Worm (Caenorhabditis elegans): ENCODE results near the gene str-264.
A peak's percentile ranks its signal among the peaks of the same experiment; 100 is the strongest.

str-264 gene

DNA sequence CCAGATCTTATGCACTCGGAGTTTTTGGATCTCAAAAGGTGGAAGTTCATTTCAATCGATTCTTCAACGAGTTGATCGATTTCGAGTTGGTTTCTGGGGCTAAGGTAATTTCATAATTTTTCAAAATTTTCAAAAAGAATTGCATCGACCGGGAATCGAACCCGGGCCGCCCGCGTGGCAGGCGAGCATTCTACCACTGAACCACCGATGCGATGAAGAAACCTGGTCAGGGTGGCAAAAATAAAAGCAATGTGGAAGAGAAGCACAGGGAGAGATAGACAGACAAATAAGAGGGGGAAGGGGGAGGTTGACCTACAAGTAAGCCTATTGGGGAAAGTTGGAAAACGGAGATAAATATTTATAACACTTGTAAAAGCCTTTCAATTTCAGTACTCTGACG is 12.7 kb upstream of the str-264 start (continued):
- TF ChIP-seq hrde-1 (tag; optimal IDR thresholded peaks at IDR 0.05; ENCODE audit: borderline replicate concordance) (no peak), Y56A3A.18 (GFP tag; IDR thresholded peaks at IDR 0.05) (peak; percentile 71; the same call in 1 of the 2 replicates), ztf-3 (GFP tag; optimal IDR thresholded peaks at IDR 0.05) (no peak), ZK185.1 (tag; optimal IDR thresholded peaks at IDR 0.05; ENCODE audit: poor library complexity, severe bottlenecking) (peak; percentile 24), B0336.3 (GFP tag; IDR thresholded peaks at IDR 0.05) (no peak), aptf-2 (GFP tag; conservative IDR thresholded peaks at IDR 0.05) (no peak), unc-62 (GFP tag; optimal IDR thresholded peaks at IDR 0.05) (no peak), zfh-2 (GFP tag; conservative IDR thresholded peaks at IDR 0.05) (no peak; the same call in 1 of the 2 replicates), F57C9.4 (tag; optimal IDR thresholded peaks at IDR 0.05) (no peak), ama-1 (optimal IDR thresholded peaks at IDR 0.05) (no peak), ama-1 (GFP tag; optimal IDR thresholded peaks at IDR 0.05) (no peak), F52B5.7 (tag; optimal IDR thresholded peaks at IDR 0.05) (peak; percentile 53), lir-1 (GFP tag; conservative IDR thresholded peaks at IDR 0.05) (0 out of 2 replicates have a peak, but pooled peaks have one; percentile 52), nhr-90 (tag; optimal IDR thresholded peaks at IDR 0.05) (peak; percentile 38), pha-4 (tag; optimal IDR thresholded peaks at IDR 0.05) (no peak), mes-4 (tag; optimal IDR thresholded peaks at IDR 0.05) (no peak), lin-35 (GFP tag; optimal IDR thresholded peaks at IDR 0.05) (no peak), ztf-6 (GFP tag; IDR thresholded peaks at IDR 0.05) (no peak), nhr-120 (GFP tag; IDR thresholded peaks at IDR 0.05) (0 out of 2 replicates have a peak, but pooled peaks have one; percentile 30), nhr-80 (tag; optimal IDR thresholded peaks at IDR 0.05) (peak; percentile 24), sea-2 (GFP tag; IDR thresholded peaks at IDR 0.05) (no peak), hsf-1 (GFP tag; IDR thresholded peaks at IDR 0.05) (0 out of 2 replicates have a peak, but pooled peaks have one; percentile 42), ceh-27 (GFP tag; optimal IDR thresholded peaks at IDR 0.05) (peak; percentile 44), ccch-3 (GFP tag; optimal IDR thresholded peaks at IDR 0.05) (no peak), ekl-4 (GFP tag; IDR thresholded peaks at IDR 0.05) (0 out of 2 replicates have a peak, but pooled peaks have one; percentile 15), lag-1 (GFP tag; IDR thresholded peaks at IDR 0.05) (no peak), Y53G8AR.9 (GFP tag; conservative IDR thresholded peaks at IDR 0.05) (no peak), ztf-25 (GFP tag; IDR thresholded peaks at IDR 0.05) (no peak), madf-6 (GFP tag; IDR thresholded peaks at IDR 0.05) (no peak), T26A5.8 (tag; optimal IDR thresholded peaks at IDR 0.05) (no peak), tlf-1 (GFP tag; optimal IDR thresholded peaks at IDR 0.05) (no peak), athp-1 (tag; optimal IDR thresholded peaks at IDR 0.05) (peak; percentile 52), B0261.1 (tag; optimal IDR thresholded peaks at IDR 0.05) (peak; percentile 85), mcd-1 (GFP tag; IDR thresholded peaks at IDR 0.05) (peak; percentile 56; the same call in 1 of the 2 replicates), dox-1 (GFP tag; IDR thresholded peaks at IDR 0.05) (peak; percentile 63), Y67H2A.10 (GFP tag; conservative IDR thresholded peaks at IDR 0.05) (no peak), ztf-26 (tag; optimal IDR thresholded peaks at IDR 0.05) (peak; percentile 22), nfya-1 (tag; optimal IDR thresholded peaks at IDR 0.05; ENCODE audit: borderline replicate concordance, insufficient read depth) (no peak), aptf-3 (GFP tag; IDR thresholded peaks at IDR 0.05) (no peak), dpl-1 (GFP tag; optimal IDR thresholded peaks at IDR 0.05) (no peak), F10E7.11 (tag; optimal IDR thresholded peaks at IDR 0.05) (no peak), mel-28 (tag; optimal IDR thresholded peaks at IDR 0.05; ENCODE audit: borderline replicate concordance) (no peak), somi-1 (GFP tag; optimal IDR thresholded peaks at IDR 0.05) (peak; percentile 10), K11D2.4 (GFP tag; IDR thresholded peaks at IDR 0.05) (peak; percentile 43; the same call in 1 of the 2 replicates), bed-2 (GFP tag; IDR thresholded peaks at IDR 0.05) (no peak), chd-7 (tag; optimal IDR thresholded peaks at IDR 0.05) (peak; percentile 19), C17E4.6 (GFP tag; IDR thresholded peaks at IDR 0.05) (no peak), madf-10 (tag; optimal IDR thresholded peaks at IDR 0.05) (no peak), rec-8 (tag; optimal IDR thresholded peaks at IDR 0.05) (no peak), rcor-1 (GFP tag; IDR thresholded peaks at IDR 0.05) (no peak)

All from whole organism, young adult.